Worm (Caenorhabditis elegans) whole organism, L1 larva: ENCODE data around the gene C18E9.2.

Experiments used
- Y116A8C.19 ChIP-seq: sonication (generic microtip); optimal IDR thresholded peaks from 2 replicates; lab custom pipeline; 2016; ENCODE audit warnings: missing compliant biosample characterization, missing genetic modification characterization, borderline replicate concordance
- ces-1 ChIP-seq: fragments of 150-350 bp; optimal IDR thresholded peaks from 2 replicates; lab custom pipeline; 2014; ENCODE audit warnings: missing biosample characterization, missing genetic modification reagents, missing genetic modification characterization
- dpl-1 ChIP-seq, 3 experiments: fragments of 150-350 bp in 2 of 3; sonication (generic microtip) in 1 of 3; optimal IDR thresholded peaks; 2 replicates each; lab custom pipeline; 2014 to 2017; ENCODE audit warnings: missing biosample characterization in 3 of 3, missing genetic modification characterization in 3 of 3, missing genetic modification reagents in 3 of 3
- egl-13 ChIP-seq: sonication (generic microtip); optimal IDR thresholded peaks from 2 replicates; lab custom pipeline; 2016; ENCODE audit warnings: missing genotype, missing genetic modification reagents, missing genetic modification characterization, missing compliant biosample characterization
- fkh-10 ChIP-seq: sonication (generic microtip); optimal IDR thresholded peaks from 2 replicates; lab custom pipeline; 2017; ENCODE audit warnings: missing biosample characterization, missing genetic modification reagents, missing genetic modification characterization
- nhr-71 ChIP-seq: sonication (generic microtip); optimal IDR thresholded peaks from 2 replicates; lab custom pipeline; 2016; ENCODE audit warnings: mild to moderate bottlenecking, missing genetic modification characterization, moderate library complexity, missing compliant biosample characterization
- nhr-76 ChIP-seq: sonication (generic microtip); optimal IDR thresholded peaks from 2 replicates; lab custom pipeline; 2017; ENCODE audit warnings: missing biosample characterization, missing genetic modification characterization
- nhr-85 ChIP-seq: sonication (generic microtip); peaks from one replicate; lab custom pipeline; 2016; ENCODE audit warnings: missing genetic modification characterization, inconsistent platforms, missing compliant biosample characterization

DNA sequence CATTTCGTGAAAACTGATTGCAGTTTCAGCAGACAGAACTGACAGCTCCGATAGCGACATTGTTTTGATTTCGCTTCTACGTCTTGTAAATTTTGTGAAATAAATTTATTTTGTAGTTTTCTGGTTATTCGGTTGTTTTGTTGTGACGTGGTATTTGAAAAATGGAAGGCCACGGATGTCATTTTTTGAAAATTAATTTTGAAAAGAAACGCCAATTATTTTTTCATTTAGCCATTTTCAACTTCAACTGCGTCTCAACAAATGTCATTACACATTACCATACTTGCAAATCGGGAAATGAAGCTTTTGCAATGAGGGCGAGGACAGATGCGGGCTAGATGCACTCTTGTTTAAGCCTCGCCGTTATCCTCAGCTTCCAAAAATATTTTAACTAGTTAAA, 23.2 kb downstream of the C18E9.2 start, which contains the start of gene C18E9.8:
- TF ChIP-seq dpl-1 (GFP tag; optimal IDR thresholded peaks at IDR 0.05; lab: Kevin White, UChicago) (no peak), fkh-10 (GFP tag; lab: Kevin White, UChicago) (no peak), egl-13 (no peak), nhr-76 (no peak), ces-1 (GFP tag; lab: Kevin White, UChicago) (no peak), nhr-71 (tag; lab: Kevin White, UChicago) (no peak), Y116A8C.19 (no peak), nhr-85 (tag; lab: Kevin White, UChicago) (no peak)
